Worm (Caenorhabditis elegans) whole organism, early embryonic: ENCODE measurements around the gene C03G5.14.

ENCODE experiments used
- aly-1 ChIP-seq: sonication (generic microtip); optimal IDR thresholded peaks from 2 replicates; lab custom pipeline; 2016; ENCODE audit warnings: missing genetic modification characterization, missing compliant biosample characterization
- ama-1 ChIP-seq: fragments of 150-350 bp; optimal IDR thresholded peaks from 2 replicates; lab custom pipeline; 2014
- flt-1 ChIP-seq: fragments of 200-800 bp; sonication (Bioruptor generic); IDR thresholded peaks from 2 replicates; pipeline ENCODE4 v1.3.6; 2022; ENCODE audit warnings: missing genetic modification characterization, missing compliant biosample characterization
- hnd-1 ChIP-seq: sonication (generic microtip); optimal IDR thresholded peaks from 2 replicates; lab custom pipeline; 2016; ENCODE audit warnings: missing genetic modification characterization, missing compliant biosample characterization
- pes-1 ChIP-seq: fragments of 200-800 bp; sonication (Bioruptor generic); IDR thresholded peaks from 2 replicates; pipeline ENCODE4 v1.3.6; 2022; ENCODE audit warnings: missing genetic modification reagents, missing genetic modification characterization, missing compliant biosample characterization

ce11 chrX:8520402-8520801, 1.3 kb upstream of the C03G5.14 start, which contains the start of gene H03E18.2:
- TF ChIP-seq ama-1 (lab: Kevin White, UChicago) (no peak), flt-1 (GFP tag; lab: Robert Waterston, UW) (no peak), hnd-1 (tag; lab: Kevin White, UChicago) (no peak), aly-1 (tag; lab: Kevin White, UChicago) (no peak), pes-1 (GFP tag; lab: Robert Waterston, UW) (no peak)
